Worm (Caenorhabditis elegans): ENCODE measurements around the gene F10G2.4.

Gene F10G2.4

DNA sequence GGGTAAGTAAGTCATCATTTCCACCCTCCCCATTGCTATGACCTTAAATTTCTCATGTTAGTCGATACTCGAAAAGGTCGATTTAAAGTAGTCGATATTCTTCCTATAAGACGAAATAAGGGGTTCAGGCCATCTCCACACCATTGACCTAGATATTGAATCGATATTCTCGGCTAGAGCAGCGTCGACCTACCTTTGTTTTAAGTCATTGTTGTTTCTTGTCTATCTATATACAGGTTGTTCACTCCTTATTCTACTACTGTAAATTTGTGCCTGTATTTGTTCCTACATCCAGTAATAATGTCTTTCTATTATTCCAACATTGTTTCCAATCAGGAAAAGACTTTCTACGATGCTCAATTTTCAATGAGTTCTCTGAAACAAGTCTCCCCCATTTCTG is at the start of gene F10G2.4:
Gene F10G2.4, plus strand, starts transcription at position 301 of the 400 bp plus-strand sequence.
- TF ChIP-seq tra-4 (tag; optimal IDR thresholded peaks at IDR 0.05) (no peak), hmg-4 (GFP tag; optimal IDR thresholded peaks at IDR 0.05) (no peak), ama-1 (optimal IDR thresholded peaks at IDR 0.05) (no peak), ceh-36 (tag; optimal IDR thresholded peaks at IDR 0.05) (no peak), F13C5.2 (tag; optimal IDR thresholded peaks at IDR 0.05) (no peak), flt-1 (GFP tag; IDR thresholded peaks at IDR 0.05) (no peak), B0310.2 (tag; optimal IDR thresholded peaks at IDR 0.05) (no peak), hmbx-1 (tag; optimal IDR thresholded peaks at IDR 0.05) (no peak), pes-1 (GFP tag; IDR thresholded peaks at IDR 0.05) (no peak), tbx-11 (GFP tag; IDR thresholded peaks at IDR 0.05) (no peak), tbx-37 (GFP tag; conservative IDR thresholded peaks at IDR 0.05) (no peak), ceh-13 (GFP tag; optimal IDR thresholded peaks at IDR 0.05) (no peak), aly-1 (tag; optimal IDR thresholded peaks at IDR 0.05) (no peak), ets-7 (tag; optimal IDR thresholded peaks at IDR 0.05) (no peak), scrt-1 (GFP tag; IDR thresholded peaks at IDR 0.05) (no peak), hnd-1 (tag; optimal IDR thresholded peaks at IDR 0.05) (no peak), sea-1 (GFP tag; conservative IDR thresholded peaks at IDR 0.05) (no peak)

DNA sequence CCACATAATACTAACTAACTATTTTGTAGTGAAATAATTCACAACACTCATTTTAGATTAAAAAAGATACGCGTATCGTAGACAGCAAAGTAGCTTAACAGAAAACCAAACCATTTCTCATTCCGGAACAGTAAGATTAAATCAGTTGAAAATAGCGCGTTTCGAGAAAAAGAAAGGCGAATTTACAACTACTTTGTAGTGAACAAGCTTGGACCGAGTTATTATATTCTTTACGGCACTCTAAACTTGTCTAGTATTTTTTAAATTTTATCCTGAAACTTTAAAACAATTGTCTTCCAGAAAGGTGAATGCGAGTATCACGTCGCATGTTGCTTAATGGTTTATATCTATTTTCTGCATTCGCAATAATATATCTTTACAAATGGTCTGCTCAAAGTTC is 47.9 kb upstream of the F10G2.4 start, which contains the start of gene C13A2.4:
Gene C13A2.4, plus strand, starts transcription at position 301 of the 400 bp plus-strand sequence.
- TF ChIP-seq hmg-4 (GFP tag; optimal IDR thresholded peaks at IDR 0.05) (no peak), aly-1 (tag; optimal IDR thresholded peaks at IDR 0.05) (no peak), ceh-13 (GFP tag; optimal IDR thresholded peaks at IDR 0.05) (no peak), ama-1 (optimal IDR thresholded peaks at IDR 0.05) (no peak), B0310.2 (tag; optimal IDR thresholded peaks at IDR 0.05) (no peak), ceh-36 (tag; optimal IDR thresholded peaks at IDR 0.05) (no peak), ets-7 (tag; optimal IDR thresholded peaks at IDR 0.05) (no peak), tbx-37 (GFP tag; conservative IDR thresholded peaks at IDR 0.05) (no peak)

DNA sequence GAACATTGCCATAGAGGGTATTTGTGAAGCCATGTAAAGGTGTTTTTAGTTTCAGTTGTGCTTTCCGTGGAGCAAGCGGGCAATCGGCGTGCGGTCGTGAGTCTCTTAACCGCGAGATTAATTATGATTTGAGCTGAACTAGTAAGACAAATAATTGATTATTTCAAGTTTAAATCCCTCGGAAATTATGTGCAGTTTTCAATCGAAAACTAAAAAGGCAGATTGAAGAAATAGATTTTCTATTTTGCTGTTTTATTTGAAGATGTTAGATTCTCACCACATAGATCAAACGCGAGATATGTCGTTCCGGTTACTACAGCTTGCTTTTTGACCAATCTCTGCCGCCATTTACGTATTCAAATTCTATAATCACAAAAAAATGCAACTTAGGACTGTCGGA is 45.0 kb upstream of the F10G2.4 start, which contains the start of gene C13A2.3:
Gene C13A2.3, plus strand, starts transcription at position 301 of the 400 bp plus-strand sequence.
- TF ChIP-seq tbx-37 (GFP tag; conservative IDR thresholded peaks at IDR 0.05) (no peak), scrt-1 (GFP tag; IDR thresholded peaks at IDR 0.05) (no peak), ceh-13 (GFP tag; optimal IDR thresholded peaks at IDR 0.05) (no peak), hmg-4 (GFP tag; optimal IDR thresholded peaks at IDR 0.05) (no peak), F13C5.2 (tag; optimal IDR thresholded peaks at IDR 0.05) (no peak), ceh-36 (tag; optimal IDR thresholded peaks at IDR 0.05) (no peak), flt-1 (GFP tag; IDR thresholded peaks at IDR 0.05) (no peak), tbx-11 (GFP tag; IDR thresholded peaks at IDR 0.05) (no peak), aly-1 (tag; optimal IDR thresholded peaks at IDR 0.05) (no peak), sea-1 (GFP tag; conservative IDR thresholded peaks at IDR 0.05) (no peak), B0310.2 (tag; optimal IDR thresholded peaks at IDR 0.05) (no peak), tra-4 (tag; optimal IDR thresholded peaks at IDR 0.05) (no peak), pes-1 (GFP tag; IDR thresholded peaks at IDR 0.05) (no peak), ets-7 (tag; optimal IDR thresholded peaks at IDR 0.05) (no peak), hnd-1 (tag; optimal IDR thresholded peaks at IDR 0.05) (no peak)

- TF ChIP-seq hmbx-1 (tag; optimal IDR thresholded peaks at IDR 0.05), result no peak
- no peak for TF ChIP-seq ceh-13 (GFP tag; optimal IDR thresholded peaks at IDR 0.05)
- TF ChIP-seq aly-1 (tag; optimal IDR thresholded peaks at IDR 0.05), result no peak
- no peak for TF ChIP-seq scrt-1 (GFP tag; IDR thresholded peaks at IDR 0.05)
- TF ChIP-seq ama-1 (optimal IDR thresholded peaks at IDR 0.05), result no peak
- no peak for TF ChIP-seq ceh-36 (tag; optimal IDR thresholded peaks at IDR 0.05)
- TF ChIP-seq B0310.2 (tag; optimal IDR thresholded peaks at IDR 0.05), result no peak
- no peak for TF ChIP-seq pes-1 (GFP tag; IDR thresholded peaks at IDR 0.05)
- TF ChIP-seq hmg-4 (GFP tag; optimal IDR thresholded peaks at IDR 0.05), result no peak
- TF ChIP-seq ets-7 (tag; optimal IDR thresholded peaks at IDR 0.05), result no peak
- no peak for TF ChIP-seq F13C5.2 (tag; optimal IDR thresholded peaks at IDR 0.05)
- TF ChIP-seq tbx-37 (GFP tag; conservative IDR thresholded peaks at IDR 0.05), result no peak
- no peak for TF ChIP-seq hnd-1 (tag; optimal IDR thresholded peaks at IDR 0.05)
- no peak for TF ChIP-seq flt-1 (GFP tag; IDR thresholded peaks at IDR 0.05)
- no peak for TF ChIP-seq tra-4 (tag; optimal IDR thresholded peaks at IDR 0.05)
- no peak for TF ChIP-seq tbx-11 (GFP tag; IDR thresholded peaks at IDR 0.05)
- TF ChIP-seq sea-1 (GFP tag; conservative IDR thresholded peaks at IDR 0.05), result no peak
These were observed 38.3 kb upstream of the F10G2.4 start, which contains the start of gene C13A2.1 for ce11 chrV:7288699-7289098. C13A2.1 (plus strand) TSS chrV:7288999.

- TF ChIP-seq flt-1 (GFP tag; IDR thresholded peaks at IDR 0.05) (no peak), F13C5.2 (tag; optimal IDR thresholded peaks at IDR 0.05) (no peak), tbx-37 (GFP tag; conservative IDR thresholded peaks at IDR 0.05) (no peak), ceh-13 (GFP tag; optimal IDR thresholded peaks at IDR 0.05) (no peak), sea-1 (GFP tag; conservative IDR thresholded peaks at IDR 0.05) (no peak), pes-1 (GFP tag; IDR thresholded peaks at IDR 0.05) (no peak), hnd-1 (tag; optimal IDR thresholded peaks at IDR 0.05) (no peak), hmg-4 (GFP tag; optimal IDR thresholded peaks at IDR 0.05) (no peak), ceh-36 (tag; optimal IDR thresholded peaks at IDR 0.05) (no peak), B0310.2 (tag; optimal IDR thresholded peaks at IDR 0.05) (no peak), scrt-1 (GFP tag; IDR thresholded peaks at IDR 0.05) (no peak), ama-1 (optimal IDR thresholded peaks at IDR 0.05) (no peak), ets-7 (tag; optimal IDR thresholded peaks at IDR 0.05) (no peak)
These were observed 31.8 kb upstream of the F10G2.4 start, which contains the start of gene F07G11.4 for ce11 chrV:7295270-7295669. F07G11.4 (minus strand) TSS chrV:7295370.

DNA sequence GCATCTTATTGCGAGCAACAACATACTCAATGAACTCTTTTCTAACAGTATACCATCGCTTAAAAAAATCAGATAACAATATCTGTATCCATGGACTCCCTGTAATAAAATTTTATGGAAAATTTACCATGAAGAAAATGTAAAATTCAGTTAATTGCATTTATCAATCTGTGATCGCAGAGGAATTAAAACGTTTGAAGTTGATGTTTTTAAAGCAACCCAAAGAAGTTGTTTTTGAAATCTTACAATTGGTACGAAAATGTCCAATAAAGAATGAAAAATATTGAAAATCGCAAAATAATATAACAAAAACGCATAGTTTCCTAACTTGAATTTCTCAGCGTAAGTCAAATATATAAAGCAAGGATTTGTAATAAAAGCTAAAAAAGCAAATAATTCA is 29.8 kb upstream of the F10G2.4 start, which contains the start of gene srj-32:
Gene srj-32, minus strand, starts transcription at position 101 of the 400 bp plus-strand sequence.
- TF ChIP-seq scrt-1 (GFP tag; IDR thresholded peaks at IDR 0.05) (no peak), B0310.2 (tag; optimal IDR thresholded peaks at IDR 0.05) (no peak), ceh-13 (GFP tag; optimal IDR thresholded peaks at IDR 0.05) (no peak), ceh-36 (tag; optimal IDR thresholded peaks at IDR 0.05) (no peak), sea-1 (GFP tag; conservative IDR thresholded peaks at IDR 0.05) (no peak), hmbx-1 (tag; optimal IDR thresholded peaks at IDR 0.05) (no peak), pes-1 (GFP tag; IDR thresholded peaks at IDR 0.05) (no peak), flt-1 (GFP tag; IDR thresholded peaks at IDR 0.05) (no peak), hmg-4 (GFP tag; optimal IDR thresholded peaks at IDR 0.05) (no peak), ama-1 (optimal IDR thresholded peaks at IDR 0.05) (no peak), tra-4 (tag; optimal IDR thresholded peaks at IDR 0.05) (no peak), tbx-37 (GFP tag; conservative IDR thresholded peaks at IDR 0.05) (no peak), aly-1 (tag; optimal IDR thresholded peaks at IDR 0.05) (no peak), tbx-11 (GFP tag; IDR thresholded peaks at IDR 0.05) (no peak), hnd-1 (tag; optimal IDR thresholded peaks at IDR 0.05) (no peak), F13C5.2 (tag; optimal IDR thresholded peaks at IDR 0.05) (no peak), ets-7 (tag; optimal IDR thresholded peaks at IDR 0.05) (no peak)

ce11 chrV:7298463-7298862 is 28.6 kb upstream of the F10G2.4 start, which contains the start of gene F07G11.3:
F07G11.3 (plus strand) TSS chrV:7298763.
- TF ChIP-seq ama-1 (optimal IDR thresholded peaks at IDR 0.05), result no peak
- no peak for TF ChIP-seq flt-1 (GFP tag; IDR thresholded peaks at IDR 0.05)
- no peak for TF ChIP-seq hmbx-1 (tag; optimal IDR thresholded peaks at IDR 0.05)
- no peak for TF ChIP-seq hmg-4 (GFP tag; optimal IDR thresholded peaks at IDR 0.05)
- no peak for TF ChIP-seq pes-1 (GFP tag; IDR thresholded peaks at IDR 0.05)
- no peak for TF ChIP-seq aly-1 (tag; optimal IDR thresholded peaks at IDR 0.05)
- TF ChIP-seq ceh-36 (tag; optimal IDR thresholded peaks at IDR 0.05), result no peak
- TF ChIP-seq ets-7 (tag; optimal IDR thresholded peaks at IDR 0.05), result no peak
- TF ChIP-seq tbx-11 (GFP tag; IDR thresholded peaks at IDR 0.05), result no peak
- TF ChIP-seq hnd-1 (tag; optimal IDR thresholded peaks at IDR 0.05), result no peak
- no peak for TF ChIP-seq F13C5.2 (tag; optimal IDR thresholded peaks at IDR 0.05)
- TF ChIP-seq ceh-13 (GFP tag; optimal IDR thresholded peaks at IDR 0.05), result no peak
- TF ChIP-seq tbx-37 (GFP tag; conservative IDR thresholded peaks at IDR 0.05), result no peak
- no peak for TF ChIP-seq scrt-1 (GFP tag; IDR thresholded peaks at IDR 0.05)
- no peak for TF ChIP-seq sea-1 (GFP tag; conservative IDR thresholded peaks at IDR 0.05)
- TF ChIP-seq B0310.2 (tag; optimal IDR thresholded peaks at IDR 0.05), result no peak
- TF ChIP-seq tra-4 (tag; optimal IDR thresholded peaks at IDR 0.05), result no peak

All from whole organism, early embryonic.